Fruit fly (Drosophila melanogaster): Measurements from ENCODE around the gene Epp.

The Epp gene

DNA sequence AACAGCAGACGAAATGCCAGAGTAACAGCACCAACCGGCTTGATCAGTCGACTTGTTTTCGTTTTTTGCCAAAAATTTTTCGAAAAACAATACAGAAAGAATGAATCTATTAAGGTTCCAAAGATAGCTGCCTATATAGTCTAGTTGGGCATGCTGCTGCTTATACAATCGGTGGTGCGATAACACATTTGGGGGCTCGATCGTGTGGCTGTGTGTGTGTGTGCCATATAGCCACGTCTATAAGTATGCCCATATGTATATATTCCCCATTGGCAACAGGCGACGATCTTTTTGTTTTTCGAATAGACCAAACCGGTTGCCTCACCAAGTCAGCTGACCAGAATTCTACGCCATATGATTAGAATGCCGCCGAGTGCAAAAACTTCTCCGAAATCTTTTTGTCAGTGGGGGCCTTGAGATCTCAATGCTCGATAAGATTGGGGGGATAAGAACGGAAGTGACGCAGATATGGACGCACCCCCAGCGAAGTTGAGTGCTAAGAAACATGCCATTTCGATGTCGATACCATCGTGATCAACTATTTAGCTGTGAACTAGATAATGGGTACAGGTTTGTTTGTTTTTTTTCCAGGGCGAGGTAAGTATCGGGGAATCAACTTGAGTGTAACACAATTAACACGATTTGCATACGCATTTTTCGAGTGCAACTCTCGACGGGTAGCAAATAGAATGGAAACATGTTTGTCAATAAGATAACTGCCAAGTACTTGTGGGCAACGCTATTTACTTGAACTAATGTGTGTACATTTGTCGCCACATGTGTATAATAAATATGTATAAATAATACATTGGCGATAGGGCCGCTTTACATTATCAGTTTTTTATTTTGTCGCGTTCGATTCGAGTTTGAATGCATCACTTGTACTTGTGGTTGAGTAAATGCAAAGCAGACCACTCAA lies 52.5 kb downstream of the Epp start:
- TF ChIP-seq Dll (optimal IDR thresholded peaks at IDR 0.05) (no peak), EcR (GFP tag; optimal IDR thresholded peaks at IDR 0.05) (no peak), pan (optimal IDR thresholded peaks at IDR 0.05) (no peak), CG8478 (optimal IDR thresholded peaks at IDR 0.05) (no peak), psq (optimal IDR thresholded peaks at IDR 0.05) (no peak), usp (GFP tag; optimal IDR thresholded peaks at IDR 0.05) (no peak)

Data from whole organism.